Fruit fly (Drosophila melanogaster) whole organism, embryonic: ENCODE data around the gene CG46304.
A peak's percentile ranks its signal among the peaks of the same experiment; 100 is the strongest.

Source experiments
- Asciz ChIP-seq: fragments of 200-800 bp; sonication (Bioruptor generic); optimal IDR thresholded peaks from 2 replicates; lab custom pipeline; 2017; ENCODE audit warnings: missing biosample characterization, mild to moderate bottlenecking, missing genetic modification characterization, missing genetic modification reagents
- Atf-2 ChIP-seq: fragments of 200-800 bp; sonication (Bioruptor generic); optimal IDR thresholded peaks from 2 replicates; lab custom pipeline; 2016; ENCODE audit warnings: missing biosample characterization, missing genetic modification characterization
- CG10209 ChIP-seq: fragments of 200-800 bp; sonication (Bioruptor generic); optimal IDR thresholded peaks from 3 replicates; lab custom pipeline; 2017; ENCODE audit warnings: missing biosample characterization, mild to moderate bottlenecking, missing genetic modification characterization, missing genetic modification reagents
- CG10267 ChIP-seq: fragments of 200-800 bp; sonication (Bioruptor generic); optimal IDR thresholded peaks from 2 replicates; lab custom pipeline; 2018; ENCODE audit warnings: missing biosample characterization, mild to moderate bottlenecking, missing genetic modification characterization, moderate library complexity
- CG13424 ChIP-seq: fragments of 200-800 bp; sonication (Bioruptor generic); optimal IDR thresholded peaks from 2 replicates; lab custom pipeline; 2019; ENCODE audit warnings: missing biosample characterization, mild to moderate bottlenecking, missing genetic modification characterization, moderate library complexity
- CG14667 ChIP-seq: fragments of 200-800 bp; sonication (Bioruptor generic); IDR thresholded peaks from 2 replicates; pipeline ENCODE4 v1.3.6; 2022; ENCODE audit warnings: missing biosample characterization, missing genetic modification characterization
- CG14710 ChIP-seq: fragments of 200-800 bp; sonication (Bioruptor generic); optimal IDR thresholded peaks from 3 replicates; lab custom pipeline; 2019; ENCODE audit warnings: missing biosample characterization, mild to moderate bottlenecking, missing genetic modification characterization, moderate library complexity
- CG15601 ChIP-seq: fragments of 200-800 bp; sonication (Bioruptor generic); optimal IDR thresholded peaks from 3 replicates; lab custom pipeline; 2019; ENCODE audit warnings: missing biosample characterization, mild to moderate bottlenecking, missing genetic modification characterization, moderate library complexity
- CG1602 ChIP-seq: fragments of 200-800 bp; sonication (Bioruptor generic); optimal IDR thresholded peaks from 3 replicates; lab custom pipeline; 2016; ENCODE audit warnings: missing biosample characterization, missing genetic modification characterization
- CG16779 ChIP-seq: fragments of 200-800 bp; sonication (Bioruptor generic); IDR thresholded peaks from 2 replicates; pipeline ENCODE4 v1.3.6; 2022; ENCODE audit warnings: missing biosample characterization, missing genetic modification characterization
- CG16815 ChIP-seq: fragments of 200-800 bp; sonication (Bioruptor generic); optimal IDR thresholded peaks from 3 replicates; lab custom pipeline; 2017; ENCODE audit warnings: missing biosample characterization, mild to moderate bottlenecking, missing genetic modification characterization
- CG17328 ChIP-seq: fragments of 200-800 bp; sonication (Bioruptor generic); IDR thresholded peaks from 2 replicates; pipeline ENCODE4 v1.3.6; 2022; ENCODE audit warnings: missing biosample characterization, missing genetic modification characterization
- CG17359 ChIP-seq: fragments of 200-800 bp; sonication (Bioruptor generic); optimal IDR thresholded peaks from 3 replicates; lab custom pipeline; 2018; ENCODE audit warnings: missing biosample characterization, mild to moderate bottlenecking, missing genetic modification characterization, moderate library complexity
- CG18011 ChIP-seq: fragments of 200-800 bp; sonication (Bioruptor generic); optimal IDR thresholded peaks from 2 replicates; lab custom pipeline; 2017; ENCODE audit warnings: missing biosample characterization, missing genetic modification characterization, mild to moderate bottlenecking, moderate library complexity, missing genotype
- CG2678 ChIP-seq: fragments of 200-800 bp; sonication (Bioruptor generic); optimal IDR thresholded peaks from 3 replicates; lab custom pipeline; 2019; ENCODE audit warnings: missing biosample characterization, mild to moderate bottlenecking, missing genetic modification characterization, moderate library complexity
- CG33557 ChIP-seq: fragments of 200-800 bp; sonication (Bioruptor generic); optimal IDR thresholded peaks from 2 replicates; lab custom pipeline; 2019; ENCODE audit warnings: missing biosample characterization, mild to moderate bottlenecking, missing genetic modification characterization, moderate library complexity
- CG6854 ChIP-seq: fragments of 200-800 bp; sonication (Bioruptor generic); optimal IDR thresholded peaks from 3 replicates; lab custom pipeline; 2017; ENCODE audit warnings: missing biosample characterization, mild to moderate bottlenecking, missing genetic modification characterization
- CG7556 ChIP-seq: fragments of 200-800 bp; sonication (Bioruptor generic); optimal IDR thresholded peaks from 2 replicates; lab custom pipeline; 2017; ENCODE audit warnings: missing biosample characterization, mild to moderate bottlenecking, missing genetic modification characterization
- CG8388 ChIP-seq: fragments of 200-800 bp; sonication (Bioruptor generic); optimal IDR thresholded peaks from 2 replicates; lab custom pipeline; 2019; ENCODE audit warnings: missing biosample characterization, mild to moderate bottlenecking, missing genetic modification characterization, moderate library complexity
- CG8924 ChIP-seq: fragments of 200-800 bp; optimal IDR thresholded peaks from 3 replicates; lab custom pipeline; 2019; ENCODE audit warnings: missing biosample characterization, mild to moderate bottlenecking, missing genetic modification characterization, moderate library complexity
- CG9727 ChIP-seq: fragments of 200-800 bp; sonication (Bioruptor generic); optimal IDR thresholded peaks from 3 replicates; lab custom pipeline; 2017; ENCODE audit warnings: missing biosample characterization, mild to moderate bottlenecking, missing genetic modification characterization
- D ChIP-seq, 2 experiments: fragments of 200-800 bp in 1 of 2; fragments of >200 bp in 1 of 2; sonication (Bioruptor generic) in 1 of 2; optimal IDR thresholded peaks; 2 replicates in 1 of 2; 3 replicates in 1 of 2; lab custom pipeline; 2017; ENCODE audit warnings: mild to moderate bottlenecking in 1 of 2, missing biosample characterization in 1 of 2, missing genetic modification characterization in 1 of 2, missing genetic modification reagents in 1 of 2
- D19A ChIP-seq: fragments of 200-800 bp; optimal IDR thresholded peaks from 3 replicates; lab custom pipeline; 2019; ENCODE audit warnings: missing biosample characterization, mild to moderate bottlenecking, missing genetic modification characterization, moderate library complexity
- Dref ChIP-seq: fragments of 200-800 bp; sonication (Bioruptor generic); IDR thresholded peaks from 2 replicates; pipeline ENCODE4 v1.3.6; 2022; ENCODE audit warnings: missing biosample characterization, missing genetic modification characterization
- H2.0 ChIP-seq: fragments of 200-800 bp; sonication (Bioruptor generic); IDR thresholded peaks from 2 replicates; pipeline ENCODE4 v1.3.6; 2022; ENCODE audit warnings: missing biosample characterization, missing genetic modification characterization
- Hand ChIP-seq: fragments of 200-800 bp; sonication (Bioruptor generic); optimal IDR thresholded peaks from 2 replicates; lab custom pipeline; 2017; ENCODE audit warnings: mild to moderate bottlenecking, missing biosample characterization, missing genetic modification reagents, missing genetic modification characterization
- Hr78 ChIP-seq, 2 experiments: fragments of 200-800 bp in 1 of 2; fragments of >200 bp in 1 of 2; sonication (Bioruptor generic) in 1 of 2; optimal IDR thresholded peaks; 2 replicates each; lab custom pipeline; 2017 to 2019; ENCODE audit warnings: missing biosample characterization in 2 of 2, missing genetic modification characterization in 2 of 2, mild to moderate bottlenecking in 1 of 2, moderate library complexity in 1 of 2
- Nf-YB ChIP-seq: fragments of 200-800 bp; sonication (Bioruptor generic); optimal IDR thresholded peaks from 3 replicates; lab custom pipeline; 2019; ENCODE audit warnings: missing biosample characterization, mild to moderate bottlenecking, missing genetic modification characterization, moderate library complexity
- Nf-YC ChIP-seq: fragments of 200-800 bp; optimal IDR thresholded peaks from 3 replicates; lab custom pipeline; 2019; ENCODE audit warnings: missing biosample characterization, mild to moderate bottlenecking, missing genetic modification characterization, moderate library complexity
- Ssrp ChIP-seq: fragments of 200-800 bp; sonication (Bioruptor generic); optimal IDR thresholded peaks from 2 replicates; lab custom pipeline; 2018; ENCODE audit warnings: missing biosample characterization, mild to moderate bottlenecking, missing genetic modification characterization, moderate library complexity
- az2 ChIP-seq: fragments of 200-800 bp; sonication (Bioruptor generic); optimal IDR thresholded peaks from 3 replicates; lab custom pipeline; 2016; ENCODE audit warnings: missing biosample characterization, missing genetic modification characterization
- btn ChIP-seq: fragments of 200-800 bp; sonication (Bioruptor generic); optimal IDR thresholded peaks from 2 replicates; lab custom pipeline; 2016; ENCODE audit warnings: missing biosample characterization, missing genetic modification characterization
- caup ChIP-seq: fragments of 200-800 bp; sonication (Bioruptor generic); optimal IDR thresholded peaks from 3 replicates; lab custom pipeline; 2017; ENCODE audit warnings: missing biosample characterization, mild to moderate bottlenecking, missing genetic modification characterization, moderate library complexity; ENCODE audit not compliant: severe bottlenecking
- croc ChIP-seq: fragments of 200-800 bp; sonication (Bioruptor generic); conservative IDR thresholded peaks from 3 replicates; pipeline ENCODE4 v1.3.6; 2022; ENCODE audit warnings: missing biosample characterization, missing genetic modification characterization
- gcm ChIP-seq: fragments of 200-800 bp; sonication (Bioruptor generic); optimal IDR thresholded peaks from 2 replicates; lab custom pipeline; 2019; ENCODE audit warnings: missing biosample characterization, mild to moderate bottlenecking, missing genetic modification characterization, moderate library complexity
- gem ChIP-seq: fragments of 200-800 bp; sonication (Bioruptor generic); optimal IDR thresholded peaks from 2 replicates; lab custom pipeline; 2019; ENCODE audit warnings: missing biosample characterization, mild to moderate bottlenecking, missing genetic modification characterization, moderate library complexity
- ind ChIP-seq: fragments of 200-800 bp; sonication (Bioruptor generic); optimal IDR thresholded peaks from 3 replicates; lab custom pipeline; 2016; ENCODE audit warnings: missing biosample characterization, missing genetic modification characterization
- mam ChIP-seq: fragments of 200-800 bp; sonication (Bioruptor generic); optimal IDR thresholded peaks from 3 replicates; lab custom pipeline; 2016; ENCODE audit warnings: missing biosample characterization, missing genetic modification characterization
- nom ChIP-seq: fragments of 200-800 bp; sonication (Bioruptor generic); optimal IDR thresholded peaks from 2 replicates; lab custom pipeline; 2017; ENCODE audit warnings: missing biosample characterization, missing genetic modification characterization, mild to moderate bottlenecking, moderate library complexity, missing genetic modification reagents
- prd ChIP-seq, 3 experiments: fragments of >200 bp in 2 of 3; fragments of 200-800 bp in 1 of 3; sonication (Bioruptor generic) in 1 of 3; optimal IDR thresholded peaks in 2 of 3; IDR thresholded peaks in 1 of 3; 2 replicates in 2 of 3; 3 replicates in 1 of 3; pipeline versions ENCODE4 v1.3.6 to Lab custom; 2017 to 2022; ENCODE audit warnings: missing biosample characterization in 1 of 3, missing genetic modification characterization in 1 of 3
- sens ChIP-seq: fragments of 200-800 bp; sonication (Bioruptor generic); peaks from one replicate; lab custom pipeline; 2016; ENCODE audit warnings: missing biosample characterization, missing genetic modification characterization
- sim ChIP-seq: fragments of 200-800 bp; sonication (Bioruptor generic); IDR thresholded peaks from 2 replicates; pipeline ENCODE4 v1.3.6; 2022; ENCODE audit warnings: missing biosample characterization, missing genetic modification characterization
- trem ChIP-seq: fragments of 200-800 bp; optimal IDR thresholded peaks from 3 replicates; lab custom pipeline; 2019; ENCODE audit warnings: missing biosample characterization, mild to moderate bottlenecking, missing genetic modification characterization, moderate library complexity
- unpg ChIP-seq: fragments of 200-800 bp; sonication (Bioruptor generic); optimal IDR thresholded peaks from 3 replicates; lab custom pipeline; 2018; ENCODE audit warnings: missing biosample characterization, mild to moderate bottlenecking, missing genetic modification characterization, moderate library complexity
- z ChIP-seq: fragments of 200-800 bp; sonication (Bioruptor generic); IDR thresholded peaks from 3 replicates; pipeline ENCODE4 v1.3.6; 2022; ENCODE audit warnings: missing biosample characterization, missing genetic modification characterization
- zen ChIP-seq: fragments of 200-800 bp; sonication (Bioruptor generic); optimal IDR thresholded peaks from 3 replicates; lab custom pipeline; 2018; ENCODE audit warnings: missing biosample characterization, mild to moderate bottlenecking, missing genetic modification characterization, moderate library complexity
- zfh1 ChIP-seq: fragments of 200-800 bp; sonication (Bioruptor generic); IDR thresholded peaks from 3 replicates; pipeline ENCODE4 v1.3.6; 2022; ENCODE audit warnings: missing biosample characterization, missing genetic modification characterization

Gene CG46304

dm6 chr2L:18981947-18982579 lies 36.0 kb downstream of the CG46304 start (continued):
- no peak for TF ChIP-seq Nf-YC
- TF ChIP-seq CG17328 (GFP tag; lab: Robert Waterston, UW), result peak; percentile 45
- peak in 1 of 2 experiments; percentile 30 for TF ChIP-seq Hr78 (GFP tag; optimal IDR thresholded peaks at IDR 0.05; lab: Kevin White, UChicago)
- TF ChIP-seq gem (tag; lab: Kevin White, UChicago), result peak; percentile 69
- peak; percentile 14 for TF ChIP-seq zen
- TF ChIP-seq ind (GFP tag; lab: Kevin White, UChicago), result peak; percentile 1
- TF ChIP-seq sim (GFP tag; lab: Robert Waterston, UW), result 0 out of 2 replicates have a peak, but pooled peaks have one; percentile 40
- TF ChIP-seq unpg (GFP tag; lab: Kevin White, UChicago), result peak; percentile 31
- no peak for TF ChIP-seq CG18011 (GFP tag; lab: Kevin White, UChicago)
- no peak for TF ChIP-seq btn
- peak; percentile 7 for TF ChIP-seq CG1602
- TF ChIP-seq CG9727 (GFP tag; lab: Kevin White, UChicago), result peak; percentile 32
- TF ChIP-seq CG33557, result peak; percentile 0
- TF ChIP-seq D (optimal IDR thresholded peaks at IDR 0.05; lab: Kevin White, UChicago), result no peak
- TF ChIP-seq D (GFP tag; optimal IDR thresholded peaks at IDR 0.05; lab: Kevin White, UChicago), result peak; percentile 61
- peak; percentile 27 for TF ChIP-seq az2
- peak; percentile 5 for TF ChIP-seq Nf-YB (GFP tag; lab: Kevin White, UChicago)
- TF ChIP-seq croc (GFP tag; lab: Robert Waterston, UW), result no peak
- TF ChIP-seq CG6854 (GFP tag; lab: Kevin White, UChicago), result no peak
- peak; percentile 27 for TF ChIP-seq CG10209 (GFP tag; lab: Kevin White, UChicago)
- TF ChIP-seq z (GFP tag; lab: Robert Waterston, UW), result peak; percentile 33; the same call in 1 of the 3 replicates
- TF ChIP-seq CG15601 (tag; lab: Kevin White, UChicago), result peak; percentile 45
- TF ChIP-seq CG13424, result peak; percentile 32
- TF ChIP-seq mam (GFP tag; lab: Kevin White, UChicago), result no peak
- no peak for TF ChIP-seq Atf-2 (GFP tag; lab: Kevin White, UChicago)
- peak; percentile 46 for TF ChIP-seq CG8924 (tag; lab: Kevin White, UChicago)
- TF ChIP-seq CG8388, result peak; percentile 46
- peak; percentile 22 for TF ChIP-seq CG14710
- peak; percentile 32 for TF ChIP-seq trem (tag; lab: Kevin White, UChicago)
- TF ChIP-seq Asciz, result peak; percentile 24
- TF ChIP-seq CG2678 (tag; lab: Kevin White, UChicago), result peak; percentile 42
- no peak for TF ChIP-seq Hand (GFP tag; lab: Kevin White, UChicago)
- TF ChIP-seq CG10267 (tag; lab: Kevin White, UChicago), result peak; percentile 22
- TF ChIP-seq CG17359 (tag; lab: Kevin White, UChicago), result peak; percentile 64
- peak; percentile 26 for TF ChIP-seq D19A (tag; lab: Kevin White, UChicago)
- TF ChIP-seq sens (GFP tag; lab: Kevin White, UChicago), result peak; percentile 83
- TF ChIP-seq H2.0 (GFP tag; lab: Robert Waterston, UW), result peak; percentile 38; the same call in 1 of the 2 replicates
- TF ChIP-seq gcm (GFP tag; lab: Kevin White, UChicago), result peak; percentile 43
- TF ChIP-seq CG7556 (GFP tag; lab: Kevin White, UChicago), result peak; percentile 19
- peak; percentile 64; the same call in 2 of the 3 replicates for TF ChIP-seq zfh1 (GFP tag; lab: Robert Waterston, UW)
- no peak for TF ChIP-seq CG14667 (GFP tag; lab: Robert Waterston, UW)
- TF ChIP-seq CG16779 (GFP tag; lab: Robert Waterston, UW), result no peak
- no peak for TF ChIP-seq caup (GFP tag; lab: Kevin White, UChicago)
- TF ChIP-seq prd (optimal IDR thresholded peaks at IDR 0.05; lab: Kevin White, UChicago), result no peak
- peak; percentile 44; the same call in 2 of the 3 replicates for TF ChIP-seq prd (GFP tag; IDR thresholded peaks at IDR 0.05; lab: Robert Waterston, UW)
- no peak for TF ChIP-seq Dref
- peak; percentile 31 for TF ChIP-seq Ssrp (tag; lab: Kevin White, UChicago)
- peak; percentile 0 for TF ChIP-seq CG16815
- peak; percentile 29 for TF ChIP-seq nom
